Worm (Caenorhabditis elegans) whole organism, young adult: ENCODE results near the gene hsp-110.

ENCODE experiments used
- D2030.7 ChIP-seq: fragments of 200-800 bp; sonication (Bioruptor generic); IDR thresholded peaks from 2 replicates; pipeline ENCODE4 v1.3.6; 2022; ENCODE audit warnings: missing genetic modification reagents, missing genetic modification characterization, missing compliant biosample characterization
- F10E7.11 ChIP-seq: sonication (generic microtip); optimal IDR thresholded peaks from 2 replicates; lab custom pipeline; 2017; ENCODE audit warnings: mild to moderate bottlenecking, missing genetic modification characterization, moderate library complexity, missing compliant biosample characterization
- F22D6.2 ChIP-seq: sonication (generic microtip); optimal IDR thresholded peaks from 2 replicates; lab custom pipeline; 2016; ENCODE audit warnings: mild to moderate bottlenecking, missing genetic modification characterization, missing compliant biosample characterization
- F52B5.7 ChIP-seq: sonication (generic microtip); optimal IDR thresholded peaks from 2 replicates; lab custom pipeline; 2016; ENCODE audit warnings: mild to moderate bottlenecking, missing genetic modification characterization, missing compliant biosample characterization
- K12H6.12 ChIP-seq: fragments of 200-800 bp; sonication (Bioruptor generic); optimal IDR thresholded peaks from 2 replicates; lab custom pipeline; 2018; ENCODE audit warnings: mild to moderate bottlenecking, missing genetic modification characterization, missing compliant biosample characterization
- Y53F4B.3 ChIP-seq: fragments of 200-800 bp; sonication (Bioruptor generic); IDR thresholded peaks from 2 replicates; pipeline ENCODE4 v1.3.6; 2022; ENCODE audit warnings: missing genetic modification reagents, missing genetic modification characterization, missing compliant biosample characterization
- Y79H2A.3 ChIP-seq: fragments of 200-800 bp; sonication (Bioruptor generic); conservative IDR thresholded peaks from 2 replicates; pipeline ENCODE4 v1.3.6; 2022; ENCODE audit warnings: missing genetic modification reagents, missing genetic modification characterization, missing compliant biosample characterization
- akir-1 ChIP-seq: fragments of 200-800 bp; sonication (Bioruptor generic); optimal IDR thresholded peaks from 2 replicates; lab custom pipeline; 2018; ENCODE audit warnings: mild to moderate bottlenecking, missing genetic modification characterization, moderate library complexity, missing compliant biosample characterization
- aptf-3 ChIP-seq: fragments of 200-800 bp; sonication (Bioruptor generic); IDR thresholded peaks from 2 replicates; pipeline ENCODE4 v1.3.6; 2022; ENCODE audit warnings: missing genetic modification characterization, missing compliant biosample characterization
- atf-7 ChIP-seq: sonication (generic microtip); optimal IDR thresholded peaks from 2 replicates; lab custom pipeline; 2017; ENCODE audit warnings: mild to moderate bottlenecking, missing genetic modification characterization, missing compliant biosample characterization
- attf-6 ChIP-seq: fragments of 200-800 bp; sonication (Bioruptor generic); IDR thresholded peaks from 2 replicates; pipeline ENCODE4 v1.3.6; 2022; ENCODE audit warnings: missing genetic modification reagents, missing genetic modification characterization, missing compliant biosample characterization
- cebp-2 ChIP-seq: fragments of 200-800 bp; sonication (Bioruptor generic); IDR thresholded peaks from 2 replicates; pipeline ENCODE4 v1.3.6; 2022; ENCODE audit warnings: missing genetic modification characterization, missing compliant biosample characterization
- ceh-27 ChIP-seq: fragments of 200-800 bp; sonication (Bioruptor generic); optimal IDR thresholded peaks from 2 replicates; lab custom pipeline; 2018; ENCODE audit warnings: mild to moderate bottlenecking, missing genetic modification characterization, moderate library complexity, missing compliant biosample characterization
- dpl-1 ChIP-seq: fragments of 150-350 bp; optimal IDR thresholded peaks from 2 replicates; lab custom pipeline; 2014; ENCODE audit warnings: missing biosample characterization, missing genetic modification reagents, missing genetic modification characterization
- ekl-4 ChIP-seq: fragments of 200-800 bp; sonication (Bioruptor generic); IDR thresholded peaks from 2 replicates; pipeline ENCODE4 v1.3.6; 2022; ENCODE audit warnings: missing genetic modification reagents, missing genetic modification characterization, missing compliant biosample characterization
- gei-17 ChIP-seq: fragments of 200-800 bp; sonication (Bioruptor generic); optimal IDR thresholded peaks from 2 replicates; lab custom pipeline; 2018; ENCODE audit warnings: mild to moderate bottlenecking, missing genetic modification characterization, missing compliant biosample characterization
- hlh-26 ChIP-seq: fragments of 200-800 bp; sonication (Bioruptor generic); conservative IDR thresholded peaks from 2 replicates; pipeline ENCODE4 v1.3.6; 2022; ENCODE audit warnings: missing genetic modification reagents, missing genetic modification characterization, missing compliant biosample characterization
- hmg-1.2 ChIP-seq: fragments of 200-800 bp; sonication (Bioruptor generic); IDR thresholded peaks from 2 replicates; pipeline ENCODE4 v1.3.6; 2022; ENCODE audit warnings: missing genetic modification reagents, missing genetic modification characterization, missing compliant biosample characterization
- hrde-1 ChIP-seq: sonication (generic microtip); optimal IDR thresholded peaks from 2 replicates; lab custom pipeline; 2016; ENCODE audit warnings: missing genetic modification characterization, mild to moderate bottlenecking, missing compliant biosample characterization, moderate library complexity, missing genotype, missing genetic modification reagents, borderline replicate concordance
- hsf-1 ChIP-seq: fragments of 200-800 bp; sonication (Bioruptor generic); IDR thresholded peaks from 2 replicates; pipeline ENCODE4 v1.3.6; 2022; ENCODE audit warnings: missing genetic modification reagents, missing genetic modification characterization, missing compliant biosample characterization
- lsy-27 ChIP-seq: sonication (generic microtip); optimal IDR thresholded peaks from 2 replicates; lab custom pipeline; 2017; ENCODE audit warnings: missing genetic modification characterization, mild to moderate bottlenecking, missing compliant biosample characterization, antibody characterized with exemption, missing genotype, borderline replicate concordance; ENCODE audit not compliant: insufficient read depth
- madf-6 ChIP-seq: fragments of 200-800 bp; sonication (Bioruptor generic); IDR thresholded peaks from 2 replicates; pipeline ENCODE4 v1.3.6; 2022; ENCODE audit warnings: missing genetic modification reagents, missing genetic modification characterization, missing compliant biosample characterization
- madf-8 ChIP-seq: fragments of 200-800 bp; sonication (Bioruptor generic); conservative IDR thresholded peaks from 2 replicates; pipeline ENCODE4 v1.3.6; 2022; ENCODE audit warnings: missing genetic modification reagents, missing genetic modification characterization, missing compliant biosample characterization
- rec-8 ChIP-seq, 2 experiments: sonication (generic microtip); optimal IDR thresholded peaks; 2 replicates each; lab custom pipeline; 2016; ENCODE audit warnings: mild to moderate bottlenecking in 2 of 2, missing genetic modification characterization in 2 of 2, missing genetic modification reagents in 2 of 2, missing genotype in 2 of 2, missing biosample characterization in 1 of 2, missing compliant biosample characterization in 1 of 2, moderate library complexity in 1 of 2
- repo-1 ChIP-seq: sonication (generic microtip); optimal IDR thresholded peaks from 2 replicates; lab custom pipeline; 2017; ENCODE audit warnings: mild to moderate bottlenecking, missing genetic modification characterization, missing compliant biosample characterization
- snpc-4 ChIP-seq, 5 experiments: fragments of 150-350 bp in 1 of 5; sonication (generic microtip) in 4 of 5; optimal IDR thresholded peaks; 2 replicates each; lab custom pipeline; 2014 to 2018; ENCODE audit warnings: missing genetic modification characterization in 5 of 5, missing biosample characterization in 3 of 5, antibody characterized with exemption in 2 of 5, mild to moderate bottlenecking in 2 of 5, missing compliant biosample characterization in 2 of 5, missing genotype in 2 of 5, moderate library complexity in 2 of 5, missing genetic modification reagents in 1 of 5
- tbp1 ChIP-seq: fragments of 200-800 bp; sonication (Bioruptor generic); optimal IDR thresholded peaks from 2 replicates; lab custom pipeline; 2018; ENCODE audit warnings: mild to moderate bottlenecking, missing genetic modification characterization, missing compliant biosample characterization
- tbx-9 ChIP-seq: sonication (generic microtip); optimal IDR thresholded peaks from 2 replicates; lab custom pipeline; 2016; ENCODE audit warnings: borderline replicate concordance, missing genetic modification characterization, inconsistent platforms, missing compliant biosample characterization
- xnd-1 ChIP-seq: sonication (generic microtip); optimal IDR thresholded peaks from 2 replicates; lab custom pipeline; 2016; ENCODE audit warnings: missing genotype, missing genetic modification reagents, missing genetic modification characterization, missing compliant biosample characterization
- zim-3 ChIP-seq: sonication (generic microtip); optimal IDR thresholded peaks from 2 replicates; lab custom pipeline; 2017; ENCODE audit warnings: mild to moderate bottlenecking, missing genetic modification characterization, moderate library complexity, missing compliant biosample characterization
- ztf-25 ChIP-seq: fragments of 200-800 bp; sonication (Bioruptor generic); IDR thresholded peaks from 2 replicates; pipeline ENCODE4 v1.3.6; 2022; ENCODE audit warnings: missing genetic modification reagents, missing genetic modification characterization, missing compliant biosample characterization
- ztf-26 ChIP-seq: sonication (generic microtip); optimal IDR thresholded peaks from 2 replicates; lab custom pipeline; 2017; ENCODE audit warnings: missing genetic modification characterization, missing compliant biosample characterization
- ztf-3 ChIP-seq: fragments of 200-800 bp; sonication (Bioruptor generic); optimal IDR thresholded peaks from 2 replicates; lab custom pipeline; 2018; ENCODE audit warnings: mild to moderate bottlenecking, missing genetic modification characterization, missing compliant biosample characterization

The hsp-110 gene

DNA sequence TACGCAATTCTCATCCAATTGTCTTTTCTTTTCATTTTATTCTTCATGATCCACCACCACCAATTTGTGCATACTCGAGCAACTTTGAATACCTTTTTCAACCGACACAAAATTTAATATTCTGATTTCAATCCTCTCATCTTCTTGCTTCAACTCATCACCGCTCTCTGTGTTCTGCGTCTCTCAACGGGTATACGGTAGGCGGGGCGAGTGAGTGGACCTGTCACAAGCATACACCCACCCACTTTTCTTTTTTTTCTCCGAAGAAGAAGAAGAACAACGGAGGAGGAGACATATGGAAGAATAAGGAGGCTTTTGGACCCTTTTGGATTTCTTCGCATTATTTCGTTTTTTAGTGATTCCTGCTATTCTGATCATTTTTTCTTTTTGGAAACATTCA lies 14.7 kb upstream of the hsp-110 start:
- TF ChIP-seq akir-1 (GFP tag; lab: Kevin White, UChicago) (no peak), F52B5.7 (tag; lab: Kevin White, UChicago) (no peak), K12H6.12 (tag; lab: Kevin White, UChicago) (no peak), tbp1 (GFP tag; lab: Kevin White, UChicago) (no peak), madf-8 (GFP tag; lab: Robert Waterston, UW) (no peak), Y79H2A.3 (no peak), dpl-1 (GFP tag; lab: Kevin White, UChicago) (no peak), cebp-2 (no peak), tbx-9 (tag; lab: Kevin White, UChicago) (no peak), atf-7 (no peak), F22D6.2 (tag; lab: Kevin White, UChicago) (no peak), xnd-1 (tag; lab: Kevin White, UChicago) (no peak), ceh-27 (GFP tag; lab: Kevin White, UChicago) (no peak), attf-6 (no peak), ztf-3 (no peak)

ce11 chrIII:8457605-8458004 lies 10.9 kb upstream of the hsp-110 start:
- TF ChIP-seq K12H6.12 (tag; lab: Kevin White, UChicago) (no peak), aptf-3 (no peak), F10E7.11 (tag; lab: Kevin White, UChicago) (no peak), ztf-26 (tag; lab: Kevin White, UChicago) (no peak), hlh-26 (GFP tag; lab: Robert Waterston, UW) (no peak), Y53F4B.3 (GFP tag; lab: Robert Waterston, UW) (no peak), zim-3 (no peak), lsy-27 (no peak), ekl-4 (GFP tag; lab: Robert Waterston, UW) (no peak), hrde-1 (tag; lab: Kevin White, UChicago) (no peak), D2030.7 (no peak), ztf-25 (GFP tag; lab: Robert Waterston, UW) (no peak)

- TF ChIP-seq snpc-4 (GFP tag; optimal IDR thresholded peaks at IDR 0.05; lab: Kevin White, UChicago) (no peak), snpc-4 (tag; optimal IDR thresholded peaks at IDR 0.05; lab: Kevin White, UChicago) (no peak), rec-8 (tag; optimal IDR thresholded peaks at IDR 0.05; lab: Kevin White, UChicago) (no peak), aptf-3 (no peak), hmg-1.2 (peak; percentile 54; the same call in 1 of the 2 replicates)
Observed at ce11 chrIII:8451181-8451580, 4.5 kb upstream of the hsp-110 start.

- TF ChIP-seq gei-17 (GFP tag; lab: Kevin White, UChicago) (no peak), hrde-1 (tag; lab: Kevin White, UChicago) (peak; percentile 39), madf-6 (GFP tag; lab: Robert Waterston, UW) (peak; percentile 21; the same call in 1 of the 2 replicates), attf-6 (peak; percentile 28; the same call in 1 of the 2 replicates), repo-1 (tag; lab: Kevin White, UChicago) (peak; percentile 39), hsf-1 (GFP tag; lab: Robert Waterston, UW) (peak; percentile 52; the same call in 1 of the 2 replicates), aptf-3 (no peak)
- TF ChIP-seq, all 124 proteins: peak for 5
Observed at ce11 chrIII:8450494-8450893, 3.8 kb upstream of the hsp-110 start.
